Worm (Caenorhabditis elegans): ENCODE measurements around the gene sre-32.

- TF ChIP-seq xbp-1 (tag; optimal IDR thresholded peaks at IDR 0.05), result no peak
- TF ChIP-seq sptf-1 (tag; optimal IDR thresholded peaks at IDR 0.05), result no peak
- TF ChIP-seq ztf-11 (tag; optimal IDR thresholded peaks at IDR 0.05), result no peak
- no peak for TF ChIP-seq fkh-10 (GFP tag; optimal IDR thresholded peaks at IDR 0.05)
- no peak for TF ChIP-seq aly-2 (tag; optimal IDR thresholded peaks at IDR 0.05)
- no peak for TF ChIP-seq ceh-82 (tag; optimal IDR thresholded peaks at IDR 0.05)
- no peak for TF ChIP-seq pqm-1 (tag; optimal IDR thresholded peaks at IDR 0.05)
- TF ChIP-seq blmp-1 (tag; optimal IDR thresholded peaks at IDR 0.05), result no peak
Measured at ce11 chrII:12435202-12435872, 21.2 kb downstream of the sre-32 start.
